Worm (Caenorhabditis elegans): ENCODE results near the gene col-13.
A peak's percentile ranks its signal among the peaks of the same experiment; 100 is the strongest.

The col-13 gene

ce11 chrV:10467104-10467503 lies 45.4 kb upstream of the col-13 start:
- no peak for TF ChIP-seq bed-1 (GFP tag; IDR thresholded peaks at IDR 0.05)
- TF ChIP-seq nhr-120 (GFP tag; IDR thresholded peaks at IDR 0.05): no peak
- no peak for TF ChIP-seq F22D6.2 (tag; optimal IDR thresholded peaks at IDR 0.05)
- TF ChIP-seq nhr-179 (tag; optimal IDR thresholded peaks at IDR 0.05): no peak
- peak in 1 of 3 experiments; percentile 14 for TF ChIP-seq lin-35 (GFP tag; optimal IDR thresholded peaks at IDR 0.05)
- TF ChIP-seq ccch-3 (GFP tag; optimal IDR thresholded peaks at IDR 0.05): no peak
- TF ChIP-seq F55B11.4 (tag; optimal IDR thresholded peaks at IDR 0.05; ENCODE audit: borderline replicate concordance, insufficient read depth): no peak
- TF ChIP-seq cebp-1 (GFP tag; IDR thresholded peaks at IDR 0.05): no peak
- peak; percentile 22 for TF ChIP-seq cebp-1 (tag; optimal IDR thresholded peaks at IDR 0.05)

- TF ChIP-seq Y53G8AR.9 (GFP tag; conservative IDR thresholded peaks at IDR 0.05): 0 out of 2 replicates have a peak, but pooled peaks have one; percentile 56
- TF ChIP-seq dpl-1 (GFP tag; optimal IDR thresholded peaks at IDR 0.05): no peak
- peak; percentile 85 for TF ChIP-seq hmg-1.2 (GFP tag; IDR thresholded peaks at IDR 0.05)
- TF ChIP-seq madf-10 (tag; optimal IDR thresholded peaks at IDR 0.05): peak; percentile 75
- TF ChIP-seq pha-4 (tag; optimal IDR thresholded peaks at IDR 0.05): peak; percentile 35
- TF ChIP-seq aptf-3 (GFP tag; IDR thresholded peaks at IDR 0.05): no peak
- TF ChIP-seq B0019.2 (GFP tag; conservative IDR thresholded peaks at IDR 0.05): no peak
- TF ChIP-seq B0336.3 (GFP tag; IDR thresholded peaks at IDR 0.05): peak; percentile 81
- TF ChIP-seq lag-1 (GFP tag; IDR thresholded peaks at IDR 0.05): no peak
- no peak for TF ChIP-seq rcor-1 (GFP tag; IDR thresholded peaks at IDR 0.05)
- TF ChIP-seq cebp-1 (GFP tag; IDR thresholded peaks at IDR 0.05): no peak
- peak; percentile 85 for TF ChIP-seq cebp-1 (tag; optimal IDR thresholded peaks at IDR 0.05)
- TF ChIP-seq cebp-2 (GFP tag; IDR thresholded peaks at IDR 0.05): no peak
- TF ChIP-seq pbrm-1 (GFP tag; IDR thresholded peaks at IDR 0.05): peak; percentile 73
- TF ChIP-seq ztf-25 (GFP tag; IDR thresholded peaks at IDR 0.05): no peak
- TF ChIP-seq ztf-26 (tag; optimal IDR thresholded peaks at IDR 0.05): peak; percentile 38
- no peak for TF ChIP-seq ets-4 (GFP tag; optimal IDR thresholded peaks at IDR 0.05)
- no peak for TF ChIP-seq F57C9.4 (tag; optimal IDR thresholded peaks at IDR 0.05)
- no peak for TF ChIP-seq D2030.7 (GFP tag; IDR thresholded peaks at IDR 0.05)
- TF ChIP-seq nhr-120 (GFP tag; IDR thresholded peaks at IDR 0.05): no peak
- no peak for TF ChIP-seq ceh-40 (GFP tag; IDR thresholded peaks at IDR 0.05)
- peak; percentile 7 for TF ChIP-seq gei-17 (GFP tag; optimal IDR thresholded peaks at IDR 0.05)
- peak; percentile 67; the same call in 1 of the 2 replicates for TF ChIP-seq mcd-1 (GFP tag; IDR thresholded peaks at IDR 0.05)
- TF ChIP-seq ztf-3 (GFP tag; optimal IDR thresholded peaks at IDR 0.05): peak; percentile 8
- no peak for TF ChIP-seq F22D6.2 (tag; optimal IDR thresholded peaks at IDR 0.05)
- TF ChIP-seq nfyb-1 (GFP tag; IDR thresholded peaks at IDR 0.05): peak; percentile 78
- no peak for TF ChIP-seq hlh-26 (GFP tag; conservative IDR thresholded peaks at IDR 0.05)
- no peak for TF ChIP-seq sea-2 (GFP tag; IDR thresholded peaks at IDR 0.05)
- no peak for TF ChIP-seq snpc-3.4 (tag; optimal IDR thresholded peaks at IDR 0.05)
- TF ChIP-seq Y95B8A.8 (GFP tag; IDR thresholded peaks at IDR 0.05): peak; percentile 17; the same call in 1 of the 2 replicates
- no peak for TF ChIP-seq rpc-1 (optimal IDR thresholded peaks at IDR 0.05)
- no peak for TF ChIP-seq rpc-1 (tag; optimal IDR thresholded peaks at IDR 0.05)
- TF ChIP-seq chd-7 (tag; optimal IDR thresholded peaks at IDR 0.05): peak; percentile 81
- TF ChIP-seq snpc-1.3 (tag; optimal IDR thresholded peaks at IDR 0.05; ENCODE audit: insufficient read depth): no peak
- TF ChIP-seq lsy-27 (tag; optimal IDR thresholded peaks at IDR 0.05; ENCODE audit: borderline replicate concordance, insufficient read depth): no peak
- TF ChIP-seq lir-1 (GFP tag; conservative IDR thresholded peaks at IDR 0.05): peak; percentile 32; the same call in 1 of the 2 replicates
- TF ChIP-seq ceh-100 (GFP tag; IDR thresholded peaks at IDR 0.05): no peak
- TF ChIP-seq somi-1 (GFP tag; optimal IDR thresholded peaks at IDR 0.05): peak; percentile 92
- no peak for TF ChIP-seq ceh-58 (GFP tag; IDR thresholded peaks at IDR 0.05)
- TF ChIP-seq dpff-1 (tag; optimal IDR thresholded peaks at IDR 0.05): no peak
- TF ChIP-seq atf-7 (tag; optimal IDR thresholded peaks at IDR 0.05): peak; percentile 88
- TF ChIP-seq K12H6.12 (tag; optimal IDR thresholded peaks at IDR 0.05): peak; percentile 90
- no peak for TF ChIP-seq T26A5.8 (tag; optimal IDR thresholded peaks at IDR 0.05)
These were observed 44.9 kb upstream of the col-13 start for ce11 chrV:10466607-10467092.
